Worm (Caenorhabditis elegans) whole organism, young adult: ENCODE measurements around the gene K10D11.5.

ENCODE experiments used
- F23B12.7 ChIP-seq: sonication (generic microtip); optimal IDR thresholded peaks from 2 replicates; lab custom pipeline; 2017; ENCODE audit warnings: missing genetic modification characterization, mild to moderate bottlenecking, missing compliant biosample characterization, antibody characterized with exemption, moderate library complexity; ENCODE audit not compliant: insufficient read depth
- K12H6.12 ChIP-seq: fragments of 200-800 bp; sonication (Bioruptor generic); optimal IDR thresholded peaks from 2 replicates; lab custom pipeline; 2018; ENCODE audit warnings: mild to moderate bottlenecking, missing genetic modification characterization, missing compliant biosample characterization
- bed-1 ChIP-seq: fragments of 200-800 bp; sonication (Bioruptor generic); IDR thresholded peaks from 2 replicates; pipeline ENCODE4 v1.3.6; 2022; ENCODE audit warnings: missing genetic modification reagents, missing genetic modification characterization, missing compliant biosample characterization
- efl-1 ChIP-seq: fragments of 150-350 bp; optimal IDR thresholded peaks from 2 replicates; lab custom pipeline; 2014; ENCODE audit warnings: missing biosample characterization, missing genetic modification reagents, missing genetic modification characterization
- pha-4 ChIP-seq: fragments of 150-350 bp; sonication (generic microtip); optimal IDR thresholded peaks from 2 replicates; lab custom pipeline; 2014; ENCODE audit warnings: missing biosample characterization, missing genetic modification reagents, missing genetic modification characterization
- sea-2 ChIP-seq: fragments of 200-800 bp; sonication (Bioruptor generic); IDR thresholded peaks from 2 replicates; pipeline ENCODE4 v1.3.6; 2022; ENCODE audit warnings: missing genetic modification characterization, missing compliant biosample characterization

ce11 chrIV:12995886-12996285 lies 4.2 kb upstream of the K10D11.5 start, which contains the start of gene K10D11.7:
- TF ChIP-seq F23B12.7 (tag; lab: Kevin White, UChicago) (no peak), pha-4 (tag; lab: Kevin White, UChicago) (no peak), bed-1 (GFP tag; lab: Robert Waterston, UW) (no peak), K12H6.12 (tag; lab: Kevin White, UChicago) (no peak), efl-1 (no peak), sea-2 (GFP tag; lab: Robert Waterston, UW) (no peak)
